Worm (Caenorhabditis elegans) whole organism, dauer: Measurements from ENCODE around the gene fbxa-152.
"Not testable (repeated sequence)": the region's sequence is repeated elsewhere in the genome, so short reads cannot be mapped to it uniquely, and the experiment has no call there.

ENCODE experiments used
- unc-62 ChIP-seq: sonication (generic microtip); optimal IDR thresholded peaks from 2 replicates; lab custom pipeline; 2017; ENCODE audit warnings: missing biosample characterization, missing genetic modification reagents, missing genetic modification characterization

fbxa-152 gene

DNA sequence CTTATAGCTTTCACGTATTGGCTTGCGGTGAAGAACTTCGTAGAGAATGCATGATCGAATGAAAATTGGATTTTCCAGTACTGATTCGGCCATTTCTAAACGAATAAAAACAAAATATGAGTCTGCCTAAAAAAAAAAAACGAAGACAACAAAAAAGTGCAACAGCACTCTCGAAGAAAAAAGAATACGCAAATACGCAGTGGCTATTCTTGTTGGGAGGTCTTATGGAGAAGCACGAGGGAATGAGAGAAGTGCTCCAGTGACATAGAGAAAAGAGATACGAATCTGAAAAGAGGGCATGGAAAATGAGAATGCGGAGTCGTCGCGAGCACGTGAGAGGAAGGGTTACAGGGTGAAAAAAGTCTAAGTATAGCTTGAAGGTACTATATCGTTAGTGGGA is at the start of gene fbxa-152:
fbxa-152 (minus strand) TSS at position 101 of the 400 bp plus-strand sequence.
- no peak for TF ChIP-seq unc-62

DNA sequence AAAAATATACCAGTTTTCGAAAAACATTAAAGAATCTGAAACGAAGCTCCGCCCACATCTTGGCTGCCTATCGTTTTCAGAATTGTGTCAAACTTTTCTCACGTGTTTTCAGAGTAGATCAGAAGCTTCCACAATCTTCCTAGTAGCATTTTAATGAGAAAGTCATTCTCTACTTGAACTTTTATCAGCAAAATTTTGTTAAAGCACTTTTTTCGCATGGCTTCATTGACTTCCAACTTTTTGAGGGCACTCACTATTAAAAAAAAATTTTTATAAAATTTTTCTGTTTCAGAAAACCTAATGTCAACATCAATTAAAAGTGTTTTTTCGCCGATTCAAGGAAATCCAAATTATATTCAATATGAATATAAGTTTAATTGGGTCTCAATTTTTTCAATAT is 48.0 kb upstream of the fbxa-152 start, which contains the start of gene sru-42:
sru-42 (plus strand) TSS at position 301 of the 400 bp plus-strand sequence.
- no peak for TF ChIP-seq unc-62

DNA sequence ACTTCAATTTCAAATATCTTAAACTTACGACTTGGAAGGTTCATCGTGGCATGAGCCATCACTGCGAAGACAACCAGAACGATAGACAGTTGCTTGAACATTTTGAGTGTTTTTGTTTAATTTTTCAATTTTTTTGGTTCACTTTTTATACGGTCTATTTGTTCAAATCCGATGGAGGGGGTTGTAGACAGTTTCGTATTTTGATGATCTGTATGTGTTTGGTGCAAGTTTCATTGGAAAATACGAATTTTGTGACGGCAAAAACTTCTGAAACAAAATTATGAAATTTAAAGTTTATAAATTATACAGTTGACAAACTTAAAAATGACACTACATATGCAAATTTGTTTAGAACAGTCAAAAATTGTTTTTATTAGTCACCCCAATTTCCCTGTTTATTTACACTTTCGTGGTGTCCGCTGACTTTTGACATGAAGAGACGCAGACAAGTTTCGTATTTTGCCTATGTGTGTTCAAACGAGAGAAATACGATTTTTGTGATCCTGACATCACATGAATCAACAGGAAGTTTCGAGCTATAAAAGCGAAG is 45.5 kb upstream of the fbxa-152 start, which contains the start of the genes C55A1.7 and C55A1.6:
C55A1.7 (minus strand) TSS at position 101 of the 550 bp plus-strand sequence.
C55A1.6 (plus strand) TSS at position 500 of the 550 bp plus-strand sequence.
- TF ChIP-seq unc-62: not testable (repeated sequence)

DNA sequence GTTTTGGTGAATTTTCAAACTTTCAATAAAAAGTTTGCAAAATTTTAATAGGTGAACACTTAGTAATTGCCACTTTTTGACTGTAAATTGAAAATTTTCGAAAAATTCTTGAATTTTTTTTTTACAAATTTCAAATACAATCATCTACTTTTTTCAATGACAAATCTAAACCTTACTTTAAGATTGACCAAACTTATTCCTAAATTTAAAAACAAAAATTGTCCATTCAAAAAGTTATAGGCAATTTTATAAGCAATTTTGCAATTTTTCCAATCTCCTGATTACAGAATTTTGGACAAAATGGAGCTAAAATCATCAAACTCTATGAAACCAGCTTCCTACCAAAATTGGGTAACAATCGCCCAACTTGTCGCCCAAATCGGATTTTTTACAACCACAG is 42.4 kb upstream of the fbxa-152 start, which contains the start of gene str-23:
str-23 (plus strand) TSS at position 301 of the 400 bp plus-strand sequence.
- TF ChIP-seq unc-62: no peak

DNA sequence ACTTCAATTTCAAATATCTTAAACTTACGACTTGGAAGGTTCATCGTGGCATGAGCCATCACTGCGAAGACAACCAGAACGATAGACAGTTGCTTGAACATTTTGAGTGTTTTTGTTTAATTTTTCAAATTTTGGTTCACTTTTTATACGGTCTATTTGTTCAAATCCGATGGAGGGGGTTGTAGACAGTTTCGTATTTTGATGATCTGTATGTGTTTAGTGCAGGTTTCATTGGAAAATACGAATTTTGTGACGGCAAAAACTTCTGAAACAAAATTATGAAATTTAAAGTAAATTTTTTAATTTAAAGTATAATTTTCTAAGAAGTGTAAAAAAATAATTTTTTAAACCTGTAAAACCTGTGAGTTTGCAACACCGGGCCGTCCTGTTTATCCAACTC is 41.0 kb upstream of the fbxa-152 start, which contains the start of gene C55A1.4:
C55A1.4 (minus strand) TSS at position 101 of the 400 bp plus-strand sequence.
- TF ChIP-seq unc-62: not testable (repeated sequence)

DNA sequence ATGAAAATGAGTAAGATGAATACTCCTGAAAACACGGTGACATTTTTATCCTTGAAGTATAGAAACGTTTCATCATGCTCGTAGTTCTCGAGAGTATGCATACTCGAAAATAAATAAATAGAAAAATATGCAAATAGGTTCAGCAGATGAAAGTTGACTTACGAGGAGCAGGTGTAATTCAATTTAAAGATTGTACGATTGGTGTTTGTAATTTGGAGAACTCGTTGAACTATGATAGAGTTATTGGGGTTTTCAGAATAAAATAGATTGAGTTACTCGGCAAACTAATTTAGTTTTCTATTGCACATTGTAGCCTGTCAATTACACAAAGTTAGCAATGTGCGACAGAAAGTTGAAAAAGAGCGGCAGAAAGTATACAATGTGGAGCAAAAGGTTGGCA is 36.7 kb upstream of the fbxa-152 start, which contains the start of gene srz-44:
srz-44 (minus strand) TSS at position 101 of the 400 bp plus-strand sequence.
- no peak for TF ChIP-seq unc-62

DNA sequence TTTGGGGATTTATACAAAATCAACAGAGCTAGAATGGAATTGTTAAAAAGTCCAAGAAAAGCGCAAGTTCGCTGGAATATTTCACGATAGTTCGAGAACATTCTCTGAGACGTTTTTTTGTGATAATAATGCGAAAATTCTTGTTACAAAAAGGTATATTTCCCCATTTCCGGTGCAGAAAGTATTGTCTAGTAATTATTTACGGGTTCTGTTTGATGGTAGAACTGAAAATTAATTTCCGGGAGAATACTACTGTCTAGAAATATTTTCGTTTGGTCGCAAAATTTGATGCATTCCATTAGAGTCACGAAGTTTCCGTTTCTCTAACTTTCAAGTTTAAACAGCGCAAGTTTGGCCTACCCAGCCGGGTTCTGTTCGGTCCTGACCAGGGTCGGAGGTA is 27.4 kb upstream of the fbxa-152 start, which contains the start of gene str-248:
str-248 (minus strand) TSS at position 101 of the 400 bp plus-strand sequence.
- no peak for TF ChIP-seq unc-62

DNA sequence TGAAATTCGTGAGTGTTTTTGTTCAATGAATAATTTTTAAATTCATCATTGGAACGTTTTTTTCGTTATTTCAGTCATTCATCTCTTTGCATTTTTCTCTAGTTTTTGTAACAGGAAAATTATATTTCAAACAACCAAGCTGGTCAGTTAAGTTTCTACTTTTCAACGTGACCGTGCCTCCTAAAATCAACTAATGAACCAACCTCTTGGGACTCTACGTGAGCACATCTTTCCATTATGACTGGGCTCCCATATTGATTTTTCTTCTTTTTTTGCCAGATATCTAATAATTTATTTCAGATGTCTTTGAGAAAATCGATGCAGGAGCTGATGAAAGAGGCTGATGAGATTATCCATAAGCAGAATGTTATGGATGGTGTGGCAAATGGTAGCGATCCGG is 23.4 kb upstream of the fbxa-152 start, which contains the start of gene C55A1.11:
C55A1.11 (plus strand) TSS at position 301 of the 400 bp plus-strand sequence.
- no peak for TF ChIP-seq unc-62

DNA sequence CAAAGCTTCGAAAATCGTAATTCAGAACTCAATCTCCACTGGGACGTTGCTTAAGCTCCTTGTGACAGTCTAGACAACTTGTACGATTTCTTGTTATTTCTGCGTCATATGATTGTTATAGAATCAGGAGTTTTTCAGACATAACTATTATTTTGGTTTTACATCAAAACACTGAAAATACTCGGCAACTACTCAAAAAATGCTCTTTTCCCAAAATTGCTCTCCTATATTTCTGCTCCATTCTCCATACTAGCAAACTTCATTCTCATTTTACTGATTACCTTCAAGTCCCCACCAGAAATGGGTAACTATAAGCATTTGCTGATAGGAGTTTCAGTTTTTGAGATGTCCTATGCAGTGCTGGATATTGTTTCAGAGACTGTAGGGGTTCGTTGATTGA is 19.4 kb upstream of the fbxa-152 start, which contains the start of gene C55A1.1:
C55A1.1 (plus strand) TSS at position 301 of the 400 bp plus-strand sequence.
- TF ChIP-seq unc-62: no peak

DNA sequence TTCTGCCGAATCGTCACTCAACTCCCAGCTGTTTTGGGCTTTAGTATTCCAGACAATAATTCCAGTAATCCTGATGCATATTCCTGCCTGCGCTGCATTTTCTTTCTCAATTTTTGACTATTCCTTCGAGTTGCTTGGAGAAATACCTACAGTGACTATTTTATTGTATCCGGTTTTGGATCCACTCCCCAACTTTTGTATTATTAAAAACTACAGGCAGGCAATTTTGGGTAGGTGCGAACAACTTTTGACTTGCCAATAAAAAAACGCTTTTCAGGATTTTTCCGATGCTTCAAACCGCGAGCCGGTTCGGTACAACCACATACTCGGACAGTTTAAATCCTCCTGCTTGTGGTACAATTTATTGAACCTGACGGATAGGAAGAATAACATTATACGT is 12.4 kb upstream of the fbxa-152 start:
- no peak for TF ChIP-seq unc-62

DNA sequence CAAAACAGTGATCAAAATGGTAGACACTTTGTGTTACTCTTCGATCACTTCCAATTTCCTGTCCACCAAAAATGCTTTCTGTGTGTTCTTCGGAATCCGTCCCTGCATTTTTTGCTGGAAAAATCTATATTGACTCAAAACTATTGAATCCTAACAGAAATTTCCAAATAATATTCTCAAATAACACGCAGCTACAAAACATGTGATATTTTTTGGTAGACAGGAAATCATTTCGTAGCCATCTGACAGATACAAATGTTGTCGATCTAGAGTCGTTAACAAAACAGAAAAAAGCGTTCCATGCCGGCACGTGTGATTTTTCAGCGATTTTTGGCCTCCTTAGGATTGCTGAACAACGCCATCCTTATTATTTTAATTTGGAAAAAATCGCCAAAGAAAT is 10.7 kb upstream of the fbxa-152 start, which contains the start of gene str-263:
str-263 (plus strand) TSS at position 301 of the 400 bp plus-strand sequence.
- no peak for TF ChIP-seq unc-62

DNA sequence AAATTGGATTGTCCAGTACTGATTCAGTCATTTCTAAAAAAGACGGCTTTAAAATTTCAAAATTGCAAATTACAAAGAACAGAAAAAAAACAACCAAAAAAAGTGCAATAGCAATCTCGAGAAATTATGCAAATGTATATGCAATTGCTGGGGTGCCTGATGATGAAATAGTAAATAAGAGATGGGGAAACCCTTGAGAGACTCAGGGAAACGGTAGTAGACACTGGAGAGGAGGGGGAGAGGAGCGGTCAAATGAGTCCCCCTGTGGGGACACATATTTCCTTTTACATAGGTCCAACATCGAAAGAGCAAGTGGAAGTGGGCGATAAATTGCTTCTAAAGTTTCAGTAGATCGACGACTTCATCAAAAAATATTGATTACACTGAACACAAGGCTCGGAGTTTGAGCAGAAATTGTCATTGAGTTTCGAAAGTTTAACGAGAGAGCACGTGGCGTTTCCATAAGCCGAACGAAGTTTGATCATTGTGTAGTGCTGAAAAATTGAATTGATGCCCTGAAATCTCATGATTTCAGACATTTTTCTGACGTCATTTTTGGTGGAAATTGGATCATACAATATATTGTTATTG is 8.3 kb upstream of the fbxa-152 start, which contains the start of the genes fbxa-153 and str-12:
fbxa-153 (minus strand) TSS at position 35 of the 591 bp plus-strand sequence.
str-12 (plus strand) TSS at position 541 of the 591 bp plus-strand sequence.
- no peak for TF ChIP-seq unc-62

DNA sequence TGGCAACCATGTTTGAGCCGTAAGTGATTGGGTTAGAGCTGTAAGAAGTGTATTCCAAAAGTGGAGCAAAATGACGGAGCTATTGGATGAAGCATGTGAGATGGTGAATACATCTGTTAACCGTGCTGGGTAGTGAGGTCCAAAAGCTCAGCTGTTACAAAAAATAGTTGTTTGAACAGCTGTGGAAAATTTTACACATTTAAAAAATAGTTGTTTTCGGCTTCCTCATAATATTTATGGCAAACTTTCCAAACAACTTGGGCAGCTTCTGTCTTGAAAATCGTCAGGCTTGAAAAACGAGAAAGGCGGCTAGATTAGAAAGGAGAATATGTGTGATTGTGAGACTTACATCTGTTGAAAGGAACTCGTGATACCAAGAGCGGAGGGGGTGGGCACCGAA is 2.9 kb upstream of the fbxa-152 start, which contains the start of gene fbxa-154:
fbxa-154 (minus strand) TSS at position 101 of the 400 bp plus-strand sequence.
- no peak for TF ChIP-seq unc-62

DNA sequence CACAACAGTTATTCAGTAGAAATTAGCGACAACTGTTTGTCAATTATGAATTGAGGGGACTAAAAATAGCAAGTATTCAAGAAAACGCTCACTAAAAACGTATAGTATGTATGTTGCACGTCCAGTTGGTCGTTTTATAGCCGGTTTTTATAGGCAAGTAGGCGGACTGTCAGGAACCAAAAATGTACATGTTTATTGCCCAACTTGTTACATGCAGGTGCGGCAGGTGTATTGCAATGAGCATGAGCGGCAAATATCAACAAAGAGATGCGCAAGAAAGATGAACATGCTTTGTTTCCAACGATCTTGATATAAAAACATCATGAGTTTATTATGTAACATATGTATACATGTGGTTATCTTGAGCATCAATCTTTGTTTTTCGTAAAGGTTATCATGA is 2.4 kb downstream of the fbxa-152 start, which contains the start of gene B0391.14:
B0391.14 (minus strand) TSS at position 101 of the 400 bp plus-strand sequence.
- TF ChIP-seq unc-62: not testable (repeated sequence)

DNA sequence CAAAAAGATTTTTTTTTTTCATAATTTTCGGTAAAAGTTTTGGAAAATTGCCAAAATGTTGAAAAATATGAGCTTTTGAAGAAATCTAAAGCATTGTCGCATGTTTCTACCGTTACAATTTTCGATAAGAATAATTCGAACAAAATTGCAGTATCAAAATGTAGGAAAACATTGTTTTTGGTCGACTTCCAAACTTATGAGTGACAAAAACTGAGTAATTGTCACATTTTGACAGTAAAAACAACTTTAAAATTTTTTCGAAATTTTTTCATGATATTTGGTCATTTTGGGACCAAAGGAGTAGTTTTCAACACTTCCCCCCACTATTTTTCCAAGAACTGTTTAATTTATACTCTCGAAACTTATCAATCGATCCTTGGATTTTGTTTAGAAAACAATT is 7.6 kb downstream of the fbxa-152 start, which contains the start of gene fbxa-139:
fbxa-139 (minus strand) TSS at position 101 of the 400 bp plus-strand sequence.
- TF ChIP-seq unc-62: no peak

DNA sequence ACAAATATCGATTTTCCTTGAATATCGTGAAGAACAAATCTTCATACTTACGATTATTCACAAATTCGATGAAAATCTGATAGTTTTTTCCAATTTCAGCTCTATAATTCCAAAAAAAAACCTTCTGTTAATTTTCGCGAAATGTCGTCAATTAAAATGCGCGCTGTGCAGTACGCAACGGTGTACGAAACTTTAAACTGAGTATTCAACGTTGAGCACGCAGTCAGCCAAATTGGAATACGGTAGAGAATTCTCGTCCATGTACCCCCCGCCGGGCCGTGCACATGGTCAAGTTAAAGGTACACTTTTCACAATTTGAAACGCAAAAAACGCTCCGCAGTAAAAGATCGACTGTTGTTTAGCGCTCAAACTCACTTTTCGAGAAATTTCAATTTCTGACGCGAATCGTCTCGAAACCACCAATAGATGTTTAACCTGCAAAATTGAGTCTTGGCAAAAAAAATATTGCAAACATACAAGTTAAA is 11.9 kb downstream of the fbxa-152 start, which contains the start of gene F28F8.7:
F28F8.7 (minus strand) TSS at position 435 of the 485 bp plus-strand sequence.
- TF ChIP-seq unc-62: not testable (repeated sequence)

DNA sequence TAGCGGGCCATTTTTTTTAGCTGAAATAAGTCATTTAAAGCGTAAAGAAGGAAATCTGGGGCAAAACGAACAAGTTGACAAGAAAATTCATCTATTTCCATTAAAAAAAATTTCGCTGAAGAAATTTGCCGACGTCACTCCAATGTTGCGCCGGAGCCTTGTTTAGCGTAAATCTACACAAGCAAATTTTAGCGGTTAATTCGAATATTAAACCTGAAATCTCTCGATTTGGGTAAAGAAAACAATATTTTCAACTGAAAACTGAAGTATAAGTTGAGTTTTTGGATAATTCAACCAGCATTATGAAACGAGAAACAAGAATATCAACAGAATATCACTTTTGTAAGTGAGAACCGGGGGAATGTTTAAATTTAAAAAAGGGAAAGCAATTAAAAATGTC is 23.8 kb downstream of the fbxa-152 start, which contains the start of gene F28F8.9:
F28F8.9 (minus strand) TSS at position 288 of the 400 bp plus-strand sequence.
- TF ChIP-seq unc-62: no peak
